Worm (Caenorhabditis elegans) whole organism, L3 larva: ENCODE measurements around the gene cpz-2.

Experiments
- ZK546.5 ChIP-seq: sonication (generic microtip); optimal IDR thresholded peaks from 2 replicates; lab custom pipeline; 2017; ENCODE audit warnings: missing biosample characterization, missing genetic modification characterization
- ama-1 ChIP-seq: fragments of 150-350 bp; optimal IDR thresholded peaks from 2 replicates; lab custom pipeline; 2018
- ceh-16 ChIP-seq: sonication (generic microtip); optimal IDR thresholded peaks from 2 replicates; lab custom pipeline; 2017; ENCODE audit warnings: missing biosample characterization, missing genetic modification characterization
- ceh-28 ChIP-seq: fragments of 150-350 bp; optimal IDR thresholded peaks from 2 replicates; lab custom pipeline; 2014; ENCODE audit warnings: missing biosample characterization, missing genetic modification reagents, missing genetic modification characterization
- ceh-82 ChIP-seq: fragments of 150-350 bp; optimal IDR thresholded peaks from 2 replicates; lab custom pipeline; 2014; ENCODE audit warnings: missing biosample characterization, missing genetic modification characterization
- daf-12 ChIP-seq: fragments of 150-350 bp; optimal IDR thresholded peaks from 2 replicates; lab custom pipeline; 2014; ENCODE audit warnings: missing biosample characterization, missing genetic modification reagents, missing genetic modification characterization
- egl-27 ChIP-seq: sonication (generic microtip); optimal IDR thresholded peaks from 4 replicates; lab custom pipeline; 2017; ENCODE audit warnings: missing biosample characterization, missing genetic modification reagents, missing genetic modification characterization
- egl-5 ChIP-seq: fragments of 150-350 bp; optimal IDR thresholded peaks from 2 replicates; lab custom pipeline; 2017; ENCODE audit warnings: missing biosample characterization, missing genetic modification reagents, missing genetic modification characterization, inconsistent platforms
- elt-1 ChIP-seq: fragments of 150-350 bp; optimal IDR thresholded peaks from 2 replicates; lab custom pipeline; 2014; ENCODE audit warnings: missing biosample characterization, missing genetic modification characterization
- elt-2 ChIP-seq: sonication (generic microtip); optimal IDR thresholded peaks from 2 replicates; lab custom pipeline; 2016; ENCODE audit warnings: missing genetic modification reagents, mild to moderate bottlenecking, missing genetic modification characterization, missing compliant biosample characterization
- fkh-10 ChIP-seq: sonication (generic microtip); optimal IDR thresholded peaks from 2 replicates; lab custom pipeline; 2017; ENCODE audit warnings: missing biosample characterization, missing genetic modification reagents, missing genetic modification characterization
- fkh-2 ChIP-seq: fragments of 150-350 bp; optimal IDR thresholded peaks from 2 replicates; lab custom pipeline; 2014; ENCODE audit warnings: missing biosample characterization, missing genetic modification reagents, missing genetic modification characterization
- fos-1 ChIP-seq: fragments of 150-350 bp; optimal IDR thresholded peaks from 2 replicates; lab custom pipeline; 2014; ENCODE audit warnings: missing biosample characterization, missing genetic modification characterization
- hmg-11 ChIP-seq: sonication (generic microtip); optimal IDR thresholded peaks from 2 replicates; lab custom pipeline; 2016; ENCODE audit warnings: missing genetic modification characterization, missing compliant biosample characterization
- jun-1 ChIP-seq: fragments of 150-350 bp; optimal IDR thresholded peaks from 2 replicates; lab custom pipeline; 2014; ENCODE audit warnings: missing biosample characterization, missing genetic modification reagents, missing genetic modification characterization
- lin-39 ChIP-seq: fragments of 150-350 bp; optimal IDR thresholded peaks from 2 replicates; lab custom pipeline; 2018; ENCODE audit warnings: missing biosample characterization, missing genetic modification reagents, missing genetic modification characterization
- lsy-12 ChIP-seq: sonication (generic microtip); optimal IDR thresholded peaks from 2 replicates; lab custom pipeline; 2016; ENCODE audit warnings: mild to moderate bottlenecking, missing genetic modification characterization, missing compliant biosample characterization
- nfya-1 ChIP-seq: sonication (generic microtip); optimal IDR thresholded peaks from 2 replicates; lab custom pipeline; 2017; ENCODE audit warnings: missing genetic modification characterization, mild to moderate bottlenecking, missing compliant biosample characterization, antibody characterized with exemption, moderate library complexity; ENCODE audit not compliant: insufficient read depth
- nhr-11 ChIP-seq: fragments of 150-350 bp; optimal IDR thresholded peaks from 2 replicates; lab custom pipeline; 2014; ENCODE audit warnings: missing biosample characterization, missing genetic modification characterization
- nhr-237 ChIP-seq: fragments of 150-350 bp; optimal IDR thresholded peaks from 2 replicates; lab custom pipeline; 2014; ENCODE audit warnings: missing biosample characterization, missing genetic modification characterization
- nhr-28 ChIP-seq: fragments of 150-350 bp; optimal IDR thresholded peaks from 2 replicates; lab custom pipeline; 2014; ENCODE audit warnings: missing biosample characterization, missing genetic modification characterization
- nhr-43 ChIP-seq: sonication (generic microtip); optimal IDR thresholded peaks from 2 replicates; lab custom pipeline; 2016; ENCODE audit warnings: mild to moderate bottlenecking, missing genetic modification characterization, missing compliant biosample characterization; ENCODE audit not compliant: poor library complexity, severe bottlenecking
- nhr-67 ChIP-seq: fragments of 150-350 bp; optimal IDR thresholded peaks from 2 replicates; lab custom pipeline; 2014; ENCODE audit warnings: missing biosample characterization, missing genetic modification characterization
- nhr-76 ChIP-seq: fragments of 150-350 bp; sonication (generic microtip); optimal IDR thresholded peaks from 5 replicates; lab custom pipeline; 2014; ENCODE audit warnings: missing biosample characterization, missing genetic modification characterization
- sea-2 ChIP-seq: fragments of 150-350 bp; sonication (generic microtip); optimal IDR thresholded peaks from 4 replicates; lab custom pipeline; 2014; ENCODE audit warnings: missing biosample characterization, missing genetic modification reagents, missing genetic modification characterization
- skn-1 ChIP-seq: fragments of 150-350 bp; optimal IDR thresholded peaks from 2 replicates; lab custom pipeline; 2014; ENCODE audit warnings: missing biosample characterization, missing genetic modification characterization
- snpc-4 ChIP-seq: fragments of 150-350 bp; optimal IDR thresholded peaks from 2 replicates; lab custom pipeline; 2014; ENCODE audit warnings: missing biosample characterization, missing genetic modification characterization
- tbx-2 ChIP-seq: sonication (generic microtip); optimal IDR thresholded peaks from 2 replicates; lab custom pipeline; 2016; ENCODE audit warnings: mild to moderate bottlenecking, missing genetic modification characterization, missing compliant biosample characterization
- unc-39 ChIP-seq: sonication (generic microtip); optimal IDR thresholded peaks from 4 replicates; lab custom pipeline; 2017; ENCODE audit warnings: missing biosample characterization, missing genetic modification characterization
- unc-62 ChIP-seq: fragments of 150-350 bp; sonication (generic microtip); optimal IDR thresholded peaks from 4 replicates; lab custom pipeline; 2014; ENCODE audit warnings: missing biosample characterization, missing genetic modification reagents, missing genetic modification characterization
- zag-1 ChIP-seq: fragments of 150-350 bp; optimal IDR thresholded peaks from 2 replicates; lab custom pipeline; 2014; ENCODE audit warnings: missing biosample characterization, missing genetic modification characterization

Gene cpz-2

ce11 chrV:13339633-13340290, 41.2 kb upstream of the cpz-2 start, which contains the start of the genes str-4 and lgc-48:
TSS of gene str-4 (minus strand) at chrV:13339733.
TSS of gene lgc-48 (plus strand) at chrV:13340240.
- TF ChIP-seq elt-2 (tag; lab: Kevin White, UChicago) (no peak), nhr-43 (no peak), nhr-28 (tag; lab: Kevin White, UChicago) (no peak), zag-1 (no peak), sea-2 (GFP tag; lab: Kevin White, UChicago) (no peak), hmg-11 (tag; lab: Kevin White, UChicago) (no peak), snpc-4 (tag; lab: Kevin White, UChicago) (no peak), skn-1 (tag; lab: Kevin White, UChicago) (no peak), nhr-237 (tag; lab: Kevin White, UChicago) (no peak), ama-1 (lab: Kevin White, UChicago) (no peak)
- TF ChIP-seq, all 47 proteins: peak for 0

ce11 chrV:13342235-13342634, 38.8 kb upstream of the cpz-2 start:
- TF ChIP-seq nhr-28 (tag; lab: Kevin White, UChicago) (no peak), elt-2 (tag; lab: Kevin White, UChicago) (no peak), hmg-11 (tag; lab: Kevin White, UChicago) (no peak), tbx-2 (tag; lab: Kevin White, UChicago) (no peak), nhr-76 (tag; lab: Kevin White, UChicago) (no peak), ceh-28 (tag; lab: Kevin White, UChicago) (no peak)

- TF ChIP-seq lsy-12 (tag; lab: Kevin White, UChicago) (no peak), ZK546.5 (tag; lab: Kevin White, UChicago) (no peak), nfya-1 (tag; lab: Kevin White, UChicago) (no peak), jun-1 (tag; lab: Kevin White, UChicago) (no peak), ceh-16 (no peak), egl-5 (tag; lab: Kevin White, UChicago) (peak; percentile 68), fkh-2 (tag; lab: Kevin White, UChicago) (no peak), egl-27 (tag; lab: Kevin White, UChicago) (no peak)
Observed at ce11 chrV:13345867-13346328, 35.1 kb upstream of the cpz-2 start, which contains the start of gene twk-43. TSS of gene twk-43 (plus strand) at chrV:13346278.

- TF ChIP-seq fkh-10 (GFP tag; lab: Kevin White, UChicago), result peak; percentile 80
- TF ChIP-seq elt-1 (tag; lab: Kevin White, UChicago), result no peak
Observed at ce11 chrV:13350302-13350701, 30.7 kb upstream of the cpz-2 start.

- TF ChIP-seq elt-1 (tag; lab: Kevin White, UChicago) (peak; percentile 77), unc-62 (GFP tag; lab: Kevin White, UChicago) (peak; percentile 87), ZK546.5 (tag; lab: Kevin White, UChicago) (no peak), egl-27 (tag; lab: Kevin White, UChicago) (no peak), nfya-1 (tag; lab: Kevin White, UChicago) (peak; percentile 28), sea-2 (GFP tag; lab: Kevin White, UChicago) (no peak), egl-5 (tag; lab: Kevin White, UChicago) (no peak), jun-1 (tag; lab: Kevin White, UChicago) (no peak), lin-39 (tag; lab: Kevin White, UChicago) (peak; percentile 45), elt-2 (tag; lab: Kevin White, UChicago) (no peak), nhr-11 (no peak), daf-12 (tag; lab: Kevin White, UChicago) (no peak), ceh-82 (no peak), nhr-67 (tag; lab: Kevin White, UChicago) (no peak), zag-1 (no peak), unc-39 (tag; lab: Kevin White, UChicago) (no peak), fos-1 (tag; lab: Kevin White, UChicago) (no peak), fkh-2 (tag; lab: Kevin White, UChicago) (no peak)
Observed at ce11 chrV:13351773-13352172, 29.2 kb upstream of the cpz-2 start.
